Worm (Caenorhabditis elegans): ENCODE data around the gene F48A11.4.
A peak's percentile ranks its signal among the peaks of the same experiment; 100 is the strongest.

Gene F48A11.4

DNA sequence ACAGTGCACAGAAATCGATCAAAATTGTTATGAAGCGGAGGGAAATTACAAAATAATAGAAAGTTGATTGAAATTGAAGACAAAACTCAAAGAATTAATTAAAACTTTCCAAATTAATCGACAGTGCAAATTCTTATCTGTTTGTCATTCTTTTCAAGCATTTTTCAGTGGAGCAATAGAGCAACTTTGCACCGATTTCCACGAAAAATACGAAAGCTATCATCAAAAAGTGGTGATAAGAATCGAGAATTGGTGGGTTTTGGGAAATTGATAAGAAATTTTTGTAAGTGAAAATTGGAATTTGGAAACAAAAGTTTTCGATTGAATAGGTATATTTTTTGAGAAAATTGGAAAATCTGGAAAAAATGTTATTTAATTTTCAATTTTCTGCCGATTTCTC lies 23.6 kb upstream of the F48A11.4 start:
- TF ChIP-seq nhr-84 (tag; optimal IDR thresholded peaks at IDR 0.05) (no peak), efl-1 (optimal IDR thresholded peaks at IDR 0.05) (peak in 1 of 2 experiments; percentile 7), efl-1 (GFP tag; optimal IDR thresholded peaks at IDR 0.05 in 1 of 2) (peak in 1 of 2 experiments; percentile 88), lin-35 (GFP tag; optimal IDR thresholded peaks at IDR 0.05) (peak in 1 of 2 experiments; percentile 27), irx-1 (tag; optimal IDR thresholded peaks at IDR 0.05) (no peak), hpl-2 (GFP tag; optimal IDR thresholded peaks at IDR 0.05) (no peak), elt-2 (tag; optimal IDR thresholded peaks at IDR 0.05) (peak; percentile 71), nhr-85 (tag) (no peak), ets-5 (GFP tag; IDR thresholded peaks at IDR 0.05) (no peak), tbx-2 (tag; optimal IDR thresholded peaks at IDR 0.05) (no peak), C16A3.4 (tag; optimal IDR thresholded peaks at IDR 0.05) (no peak), ztf-11 (tag; optimal IDR thresholded peaks at IDR 0.05) (no peak), nhr-28 (tag; optimal IDR thresholded peaks at IDR 0.05) (no peak), nhr-76 (tag; optimal IDR thresholded peaks at IDR 0.05) (no peak), F16B12.6 (tag; optimal IDR thresholded peaks at IDR 0.05) (no peak), pqm-1 (tag; optimal IDR thresholded peaks at IDR 0.05) (peak; percentile 99)

DNA sequence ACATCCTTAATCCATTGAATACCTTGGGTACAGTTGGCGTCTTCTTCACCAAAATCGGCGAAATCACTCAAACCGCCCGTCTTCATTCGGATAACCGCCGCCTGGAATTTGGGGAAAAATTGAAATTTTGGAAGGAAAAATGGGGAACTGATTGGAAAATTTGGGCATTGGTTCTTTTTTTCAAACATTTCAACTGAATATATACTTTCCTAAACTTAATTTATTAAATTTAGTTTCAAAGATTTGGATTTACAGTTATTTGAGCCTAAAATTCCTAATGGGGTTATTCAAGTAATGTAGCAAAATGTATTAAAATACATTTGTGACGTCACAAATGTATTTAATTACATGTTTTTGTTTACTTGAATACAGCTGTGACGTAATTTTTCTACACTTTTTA lies 21.3 kb upstream of the F48A11.4 start, which contains the start of gene laat-1:
Gene laat-1, minus strand, starts transcription at position 101 of the 400 bp plus-strand sequence.
- TF ChIP-seq vab-15 (tag; optimal IDR thresholded peaks at IDR 0.05) (no peak), lin-15B (tag; optimal IDR thresholded peaks at IDR 0.05) (no peak), nhr-11 (tag; optimal IDR thresholded peaks at IDR 0.05) (no peak), elt-3 (tag; optimal IDR thresholded peaks at IDR 0.05) (no peak), aly-2 (tag; optimal IDR thresholded peaks at IDR 0.05) (no peak), hpl-2 (GFP tag; optimal IDR thresholded peaks at IDR 0.05) (no peak), lsy-2 (tag; optimal IDR thresholded peaks at IDR 0.05) (no peak), nhr-12 (tag; optimal IDR thresholded peaks at IDR 0.05) (no peak), sox-4 (tag; optimal IDR thresholded peaks at IDR 0.05) (no peak), ztf-11 (tag; optimal IDR thresholded peaks at IDR 0.05) (no peak), lir-3 (tag; optimal IDR thresholded peaks at IDR 0.05; ENCODE audit: poor library complexity) (no peak), unc-98 (GFP tag; IDR thresholded peaks at IDR 0.05) (no peak), zip-4 (GFP tag; optimal IDR thresholded peaks at IDR 0.05) (no peak), ama-1 (optimal IDR thresholded peaks at IDR 0.05) (no peak)

DNA sequence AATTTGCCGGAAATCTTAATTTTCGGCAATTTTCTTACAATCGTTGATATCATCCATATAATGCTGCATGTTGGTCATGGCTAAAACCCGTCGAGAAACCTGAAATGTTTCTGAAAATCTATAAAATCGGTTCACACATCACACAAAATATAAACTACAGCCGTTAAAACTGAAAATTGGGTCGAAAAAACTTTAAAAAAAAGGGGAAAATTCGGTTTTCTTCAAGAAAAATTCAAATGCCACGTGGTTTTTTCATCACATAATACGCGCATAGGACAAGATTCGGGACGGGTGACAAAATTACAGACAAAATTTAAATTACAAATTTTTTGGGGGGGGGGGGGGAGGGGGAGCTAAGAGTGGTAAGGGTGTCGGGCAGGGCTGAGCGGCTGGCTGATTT lies 16.2 kb upstream of the F48A11.4 start, which contains the start of gene Y43H11AL.1:
Gene Y43H11AL.1, minus strand, starts transcription at position 101 of the 400 bp plus-strand sequence.
- TF ChIP-seq mab-9 (GFP tag; IDR thresholded peaks at IDR 0.05) (no peak), nhr-77 (tag; optimal IDR thresholded peaks at IDR 0.05) (no peak), sup-37 (GFP tag; optimal IDR thresholded peaks at IDR 0.05) (no peak), nhr-84 (tag; optimal IDR thresholded peaks at IDR 0.05) (no peak), nhr-71 (tag; optimal IDR thresholded peaks at IDR 0.05) (no peak), C16A3.4 (tag; optimal IDR thresholded peaks at IDR 0.05) (no peak), ces-1 (GFP tag; optimal IDR thresholded peaks at IDR 0.05) (no peak), pag-3 (tag; optimal IDR thresholded peaks at IDR 0.05; ENCODE audit: borderline replicate concordance, insufficient read depth) (no peak), ceh-82 (tag; optimal IDR thresholded peaks at IDR 0.05) (no peak)

DNA sequence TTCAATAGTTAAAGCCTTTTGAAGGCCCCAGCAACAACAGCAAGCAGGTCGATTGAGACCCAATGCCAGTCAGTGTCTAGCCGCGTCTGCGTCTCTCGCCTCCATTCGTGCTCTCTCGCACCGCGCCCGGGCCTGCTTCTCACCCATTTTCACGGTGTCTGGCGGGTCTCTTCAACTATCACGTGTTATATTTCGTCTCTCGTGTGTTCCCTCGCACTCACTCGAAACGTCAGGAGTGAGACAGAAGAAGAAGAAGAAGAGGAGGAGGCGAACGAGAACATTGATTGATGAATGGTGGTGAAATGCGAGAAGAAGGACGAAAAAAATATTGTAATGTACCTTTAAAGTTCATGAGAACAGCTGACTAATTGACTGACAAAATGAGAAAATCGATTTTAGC lies 4.8 kb upstream of the F48A11.4 start:
- TF ChIP-seq nhr-76 (tag; optimal IDR thresholded peaks at IDR 0.05) (no peak), ceh-63 (GFP tag; optimal IDR thresholded peaks at IDR 0.05) (no peak), blmp-1 (tag; optimal IDR thresholded peaks at IDR 0.05) (peak; percentile 35), egl-27 (tag; optimal IDR thresholded peaks at IDR 0.05) (no peak), vab-15 (tag; optimal IDR thresholded peaks at IDR 0.05) (peak; percentile 20), pax-3 (tag; optimal IDR thresholded peaks at IDR 0.05) (no peak), tlp-1 (tag; optimal IDR thresholded peaks at IDR 0.05) (no peak), efl-1 (optimal IDR thresholded peaks at IDR 0.05) (peak; percentile 82 to 89), efl-1 (GFP tag; optimal IDR thresholded peaks at IDR 0.05 in 1 of 2) (peak; percentile 72 to 97), mab-9 (GFP tag; IDR thresholded peaks at IDR 0.05) (no peak), lsy-2 (tag; optimal IDR thresholded peaks at IDR 0.05) (peak; percentile 68 to 71), nhr-47 (tag; optimal IDR thresholded peaks at IDR 0.05) (peak; percentile 80), F16B12.6 (tag; optimal IDR thresholded peaks at IDR 0.05) (peak; percentile 2), lin-13 (GFP tag; optimal IDR thresholded peaks at IDR 0.05) (peak; percentile 72), unc-62 (GFP tag; optimal IDR thresholded peaks at IDR 0.05) (no peak), C34B4.2 (tag; optimal IDR thresholded peaks at IDR 0.05) (no peak), sptf-1 (tag; optimal IDR thresholded peaks at IDR 0.05) (no peak), xbp-1 (tag; optimal IDR thresholded peaks at IDR 0.05) (peak; percentile 57), unc-30 (tag; optimal IDR thresholded peaks at IDR 0.05) (no peak), alr-1 (tag; optimal IDR thresholded peaks at IDR 0.05; ENCODE audit: borderline replicate concordance) (no peak), nhr-90 (tag; optimal IDR thresholded peaks at IDR 0.05; ENCODE audit: poor library complexity) (peak; percentile 70)
